Fruit fly (Drosophila melanogaster) whole organism, prepupa: ENCODE measurements around the gene Gba1b.

ENCODE experiments used
- CG15336 ChIP-seq: fragments of 200-800 bp; sonication (Bioruptor generic); IDR thresholded peaks from 2 replicates; pipeline ENCODE4 v1.3.6; 2022; ENCODE audit warnings: missing biosample characterization, missing genetic modification characterization
- CG16779 ChIP-seq: fragments of 200-800 bp; sonication (Bioruptor generic); optimal IDR thresholded peaks from 3 replicates; lab custom pipeline; 2017; ENCODE audit warnings: missing biosample characterization, mild to moderate bottlenecking, missing genetic modification characterization
- CG4318 ChIP-seq: fragments of 200-800 bp; sonication (Bioruptor generic); optimal IDR thresholded peaks from 3 replicates; lab custom pipeline; 2017; ENCODE audit warnings: missing biosample characterization, mild to moderate bottlenecking, missing genetic modification characterization
- CG6276 ChIP-seq: fragments of 200-800 bp; sonication (Bioruptor generic); optimal IDR thresholded peaks from 2 replicates; lab custom pipeline; 2017; ENCODE audit warnings: missing biosample characterization, mild to moderate bottlenecking, missing genetic modification characterization
- Eip78C ChIP-seq: fragments of 200-800 bp; sonication (Bioruptor generic); peaks from one replicate; lab custom pipeline; 2016; ENCODE audit warnings: missing biosample characterization, missing genetic modification characterization
- Ets96B ChIP-seq: fragments of 200-800 bp; optimal IDR thresholded peaks from 2 replicates; lab custom pipeline; 2019; ENCODE audit warnings: missing biosample characterization, mild to moderate bottlenecking, missing genetic modification characterization, moderate library complexity
- Gug ChIP-seq: fragments of 200-800 bp; sonication (Bioruptor generic); IDR thresholded peaks from 2 replicates; pipeline ENCODE4 v1.3.6; 2022; ENCODE audit warnings: missing biosample characterization, missing genetic modification characterization
- Hr38 ChIP-seq: sonication (Bioruptor generic); optimal IDR thresholded peaks from 2 replicates; lab custom pipeline; 2016; ENCODE audit warnings: missing biosample characterization, missing genetic modification characterization
- Hr39 ChIP-seq: fragments of 200-800 bp; sonication (Bioruptor generic); optimal IDR thresholded peaks from 2 replicates; lab custom pipeline; 2016; ENCODE audit warnings: missing biosample characterization, missing genetic modification characterization
- Met ChIP-seq: fragments of 200-800 bp; sonication (Bioruptor generic); optimal IDR thresholded peaks from 3 replicates; lab custom pipeline; 2016; ENCODE audit warnings: missing biosample characterization, missing genetic modification characterization
- OdsH ChIP-seq: fragments of 200-800 bp; sonication (Bioruptor generic); optimal IDR thresholded peaks from 3 replicates; lab custom pipeline; 2016; ENCODE audit warnings: missing biosample characterization, missing genetic modification characterization
- fd59A ChIP-seq: fragments of 200-800 bp; sonication (Bioruptor generic); optimal IDR thresholded peaks from 2 replicates; lab custom pipeline; 2017; ENCODE audit warnings: missing biosample characterization, mild to moderate bottlenecking, missing genetic modification characterization, missing genetic modification reagents

DNA sequence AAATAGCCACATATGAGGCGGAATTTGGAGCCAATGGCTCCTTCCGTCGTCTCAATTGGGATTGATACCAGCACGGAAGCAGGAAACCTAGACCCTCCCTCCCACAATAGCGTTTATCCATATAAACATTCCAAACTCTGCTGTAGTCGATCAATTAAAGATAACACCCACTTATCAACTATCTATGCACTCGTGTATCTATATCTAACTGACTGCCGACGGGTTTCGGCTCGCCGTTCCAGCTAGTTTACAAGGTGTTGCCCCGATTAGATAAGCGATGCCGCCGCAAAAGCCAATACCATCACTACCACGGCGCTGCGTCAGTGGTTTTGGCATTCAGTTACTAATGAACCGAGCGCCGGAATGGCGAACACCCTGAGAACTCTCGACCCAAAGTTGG is 6.6 kb downstream of the Gba1b start, which contains the start of gene CG10300:
- no peak for TF ChIP-seq Ets96B (tag; lab: Kevin White, UChicago)
- no peak for TF ChIP-seq fd59A (GFP tag; lab: Kevin White, UChicago)
- TF ChIP-seq CG15336 (GFP tag; lab: Robert Waterston, UW) = no peak
- TF ChIP-seq Met (GFP tag; lab: Kevin White, UChicago) = no peak
- TF ChIP-seq Gug (GFP tag; lab: Robert Waterston, UW) = no peak
- TF ChIP-seq CG6276 (GFP tag; lab: Kevin White, UChicago) = no peak
- no peak for TF ChIP-seq CG16779 (tag; lab: Kevin White, UChicago)
- TF ChIP-seq Hr39 (GFP tag; lab: Kevin White, UChicago) = no peak
- no peak for TF ChIP-seq Eip78C
- TF ChIP-seq OdsH (GFP tag; lab: Kevin White, UChicago) = no peak
- no peak for TF ChIP-seq CG4318
- no peak for TF ChIP-seq Hr38 (GFP tag; lab: Kevin White, UChicago)
